Worm (Caenorhabditis elegans) whole organism, L4 larva: ENCODE data around the gene cyp-35B2.

Experiments used
- F26F4.8 ChIP-seq: fragments of 200-800 bp; sonication (Bioruptor generic); conservative IDR thresholded peaks from 2 replicates; pipeline ENCODE4 v1.3.6; 2022; ENCODE audit warnings: missing genetic modification characterization, missing compliant biosample characterization
- Y105C5A.15 ChIP-seq: fragments of 200-800 bp; sonication (Bioruptor generic); IDR thresholded peaks from 2 replicates; pipeline ENCODE4 v1.3.6; 2022; ENCODE audit warnings: missing genetic modification characterization, missing compliant biosample characterization
- Y75B8A.6 ChIP-seq: fragments of 200-800 bp; sonication (Bioruptor generic); IDR thresholded peaks from 2 replicates; pipeline ENCODE4 v1.3.6; 2022; ENCODE audit warnings: missing genetic modification reagents, missing genetic modification characterization, missing compliant biosample characterization
- aha-1 ChIP-seq: fragments of 150-350 bp; peaks from one replicate; lab custom pipeline; 2014; ENCODE audit warnings: missing biosample characterization, missing genetic modification characterization
- ceh-44 ChIP-seq: fragments of 200-800 bp; sonication (Bioruptor generic); IDR thresholded peaks from 2 replicates; pipeline ENCODE4 v1.3.6; 2022; ENCODE audit warnings: missing genetic modification reagents, missing genetic modification characterization, missing compliant biosample characterization
- ceh-62 ChIP-seq: sonication (generic microtip); optimal IDR thresholded peaks from 2 replicates; lab custom pipeline; 2017; ENCODE audit warnings: missing biosample characterization, missing genetic modification characterization
- ceh-82 ChIP-seq: sonication (generic microtip); optimal IDR thresholded peaks from 2 replicates; lab custom pipeline; 2017; ENCODE audit warnings: missing biosample characterization, missing genetic modification characterization
- daf-16 ChIP-seq, 3 experiments: sonication (generic microtip); optimal IDR thresholded peaks; 2 replicates each; lab custom pipeline; 2016 to 2017; ENCODE audit warnings: missing genetic modification characterization in 3 of 3, missing genetic modification reagents in 3 of 3, mild to moderate bottlenecking in 2 of 3, missing compliant biosample characterization in 2 of 3, missing biosample characterization in 1 of 3, moderate library complexity in 1 of 3
- daf-19 ChIP-seq: fragments of 200-800 bp; sonication (Bioruptor generic); conservative IDR thresholded peaks from 2 replicates; pipeline ENCODE4 v1.3.6; 2022; ENCODE audit warnings: missing genetic modification characterization, missing compliant biosample characterization
- dmd-9 ChIP-seq: fragments of 200-800 bp; sonication (Bioruptor generic); IDR thresholded peaks from 2 replicates; pipeline ENCODE4 v1.3.6; 2022; ENCODE audit warnings: missing genetic modification reagents, missing genetic modification characterization, missing compliant biosample characterization
- dpl-1 ChIP-seq: fragments of 150-350 bp; optimal IDR thresholded peaks from 2 replicates; lab custom pipeline; 2014; ENCODE audit warnings: missing biosample characterization, missing genetic modification reagents, missing genetic modification characterization
- egl-43 ChIP-seq: fragments of 200-800 bp; sonication (Bioruptor generic); IDR thresholded peaks from 2 replicates; pipeline ENCODE4 v1.3.6; 2022; ENCODE audit warnings: missing genetic modification reagents, missing genetic modification characterization, missing compliant biosample characterization
- fos-1 ChIP-seq: fragments of 150-350 bp; optimal IDR thresholded peaks from 2 replicates; lab custom pipeline; 2014; ENCODE audit warnings: missing biosample characterization, missing genetic modification characterization
- hlh-11 ChIP-seq: fragments of 200-800 bp; sonication (Bioruptor generic); optimal IDR thresholded peaks from 2 replicates; lab custom pipeline; 2018; ENCODE audit warnings: mild to moderate bottlenecking, missing genetic modification characterization, missing compliant biosample characterization
- hlh-30 ChIP-seq: sonication (generic microtip); optimal IDR thresholded peaks from 2 replicates; lab custom pipeline; 2017; ENCODE audit warnings: antibody characterized with exemption, mild to moderate bottlenecking, missing genetic modification characterization, missing compliant biosample characterization; ENCODE audit not compliant: insufficient read depth
- lin-38 ChIP-seq: fragments of 200-800 bp; sonication (Bioruptor generic); IDR thresholded peaks from 2 replicates; pipeline ENCODE4 v1.3.6; 2022; ENCODE audit warnings: missing genetic modification reagents, missing genetic modification characterization, missing compliant biosample characterization
- mes-2 ChIP-seq: sonication (generic microtip); optimal IDR thresholded peaks from 2 replicates; lab custom pipeline; 2016; ENCODE audit warnings: missing genotype, mild to moderate bottlenecking, missing genetic modification characterization, missing compliant biosample characterization; ENCODE audit not compliant: poor library complexity, severe bottlenecking
- mxl-3 ChIP-seq: fragments of 200-800 bp; sonication (Bioruptor generic); optimal IDR thresholded peaks from 2 replicates; lab custom pipeline; 2018; ENCODE audit warnings: mild to moderate bottlenecking, missing genetic modification characterization, missing compliant biosample characterization
- nhr-102 ChIP-seq: sonication (generic microtip); optimal IDR thresholded peaks from 2 replicates; lab custom pipeline; 2016; ENCODE audit warnings: mild to moderate bottlenecking, missing genetic modification characterization, moderate library complexity, missing compliant biosample characterization
- nhr-111 ChIP-seq: fragments of 200-800 bp; sonication (Bioruptor generic); optimal IDR thresholded peaks from 2 replicates; lab custom pipeline; 2018; ENCODE audit warnings: mild to moderate bottlenecking, missing genetic modification characterization, missing compliant biosample characterization
- nhr-28 ChIP-seq: fragments of 150-350 bp; optimal IDR thresholded peaks from 2 replicates; lab custom pipeline; 2014; ENCODE audit warnings: missing biosample characterization, missing genetic modification characterization
- nhr-42 ChIP-seq: fragments of 200-800 bp; sonication (Bioruptor generic); IDR thresholded peaks from 2 replicates; pipeline ENCODE4 v1.3.6; 2022; ENCODE audit warnings: missing genetic modification characterization, missing compliant biosample characterization
- nhr-6 ChIP-seq: fragments of 150-350 bp; optimal IDR thresholded peaks from 2 replicates; lab custom pipeline; 2014; ENCODE audit warnings: missing biosample characterization, missing genetic modification characterization
- php-3 ChIP-seq: fragments of 200-800 bp; sonication (Bioruptor generic); IDR thresholded peaks from 2 replicates; pipeline ENCODE4 v1.3.6; 2022; ENCODE audit warnings: missing genetic modification reagents, missing genetic modification characterization, missing compliant biosample characterization
- rbr-2 ChIP-seq: sonication (generic microtip); optimal IDR thresholded peaks from 2 replicates; lab custom pipeline; 2016; ENCODE audit warnings: missing genotype, missing genetic modification characterization, missing compliant biosample characterization
- saeg-2 ChIP-seq: fragments of 200-800 bp; sonication (Bioruptor generic); IDR thresholded peaks from 2 replicates; pipeline ENCODE4 v1.3.6; 2022; ENCODE audit warnings: missing genetic modification reagents, missing genetic modification characterization, missing compliant biosample characterization
- sdz-12 ChIP-seq: fragments of 200-800 bp; sonication (Bioruptor generic); optimal IDR thresholded peaks from 2 replicates; lab custom pipeline; 2018; ENCODE audit warnings: mild to moderate bottlenecking, missing genetic modification characterization, missing compliant biosample characterization
- set-16 ChIP-seq: fragments of 200-800 bp; sonication (Bioruptor generic); IDR thresholded peaks from 2 replicates; pipeline ENCODE4 v1.3.6; 2022; ENCODE audit warnings: missing genetic modification reagents, missing genetic modification characterization, missing compliant biosample characterization
- skn-1 ChIP-seq: fragments of 150-350 bp; optimal IDR thresholded peaks from 2 replicates; lab custom pipeline; 2014; ENCODE audit warnings: missing biosample characterization, missing genetic modification characterization
- zag-1 ChIP-seq: fragments of 150-350 bp; optimal IDR thresholded peaks from 2 replicates; lab custom pipeline; 2014; ENCODE audit warnings: missing biosample characterization, missing genetic modification characterization

The cyp-35B2 gene

ce11 chrV:3938789-3939188 lies 3.2 kb upstream of the cyp-35B2 start, which contains the start of gene cyp-35B1:
TSS of gene cyp-35B1 (plus strand) at chrV:3939032.
- TF ChIP-seq skn-1 (tag; lab: Kevin White, UChicago) (no peak), nhr-28 (tag; lab: Kevin White, UChicago) (peak; percentile 92), egl-43 (GFP tag; lab: Robert Waterston, UW) (no peak), nhr-42 (GFP tag; lab: Robert Waterston, UW) (no peak), daf-16 (GFP tag; optimal IDR thresholded peaks at IDR 0.05; lab: Kevin White, UChicago) (no peak), daf-16 (tag; optimal IDR thresholded peaks at IDR 0.05; lab: Kevin White, UChicago) (peak; percentile 68), Y75B8A.6 (GFP tag; lab: Robert Waterston, UW) (no peak)

ce11 chrV:3943364-3943763 lies 1.4 kb downstream of the cyp-35B2 start:
- TF ChIP-seq nhr-111 (GFP tag; lab: Kevin White, UChicago) (no peak), nhr-102 (tag; lab: Kevin White, UChicago) (no peak), Y105C5A.15 (GFP tag; lab: Robert Waterston, UW) (no peak), lin-38 (GFP tag; lab: Robert Waterston, UW) (no peak), aha-1 (tag; lab: Kevin White, UChicago) (peak; percentile 97), ceh-44 (GFP tag; lab: Robert Waterston, UW) (no peak)

ce11 chrV:3945053-3945452 lies 3.1 kb downstream of the cyp-35B2 start, which contains the start of gene cyp-35B3:
TSS of gene cyp-35B3 (plus strand) at chrV:3945353.
- no peak for TF ChIP-seq saeg-2 (GFP tag; lab: Robert Waterston, UW)
- TF ChIP-seq, all 104 proteins: peak for 0

ce11 chrV:3949723-3950122 lies 7.8 kb downstream of the cyp-35B2 start, which contains the start of gene dach-1:
TSS of gene dach-1 (plus strand) at chrV:3950023.
- TF ChIP-seq daf-16 (GFP tag; optimal IDR thresholded peaks at IDR 0.05; lab: Kevin White, UChicago) (no peak), daf-16 (tag; optimal IDR thresholded peaks at IDR 0.05; lab: Kevin White, UChicago) (peak; percentile 66), aha-1 (tag; lab: Kevin White, UChicago) (peak; percentile 65), ceh-62 (tag; lab: Kevin White, UChicago) (no peak), ceh-82 (no peak)
- TF ChIP-seq, all 104 proteins: peak for 2

- TF ChIP-seq mes-2 (tag; lab: Kevin White, UChicago) = no peak
- no peak for TF ChIP-seq rbr-2 (tag; lab: Kevin White, UChicago)
- no peak for TF ChIP-seq hlh-30 (tag; lab: Kevin White, UChicago)
- TF ChIP-seq nhr-111 (GFP tag; lab: Kevin White, UChicago) = no peak
- TF ChIP-seq zag-1 (tag; lab: Kevin White, UChicago) = no peak
- no peak for TF ChIP-seq fos-1 (tag; lab: Kevin White, UChicago)
- no peak for TF ChIP-seq F26F4.8 (GFP tag; lab: Robert Waterston, UW)
Measured at ce11 chrV:3953739-3954138, 11.8 kb downstream of the cyp-35B2 start, which contains the start of gene str-247. TSS of gene str-247 (plus strand) at chrV:3954039.

ce11 chrV:3957608-3958007 lies 15.6 kb downstream of the cyp-35B2 start, which contains the start of gene cyp-34A5:
TSS of gene cyp-34A5 (minus strand) at chrV:3957708.
- TF ChIP-seq set-16 (GFP tag; lab: Robert Waterston, UW) = no peak
- TF ChIP-seq egl-43 (GFP tag; lab: Robert Waterston, UW) = no peak
- no peak for TF ChIP-seq daf-19 (GFP tag; lab: Robert Waterston, UW)
- TF ChIP-seq nhr-6 (tag; lab: Kevin White, UChicago) = no peak
- no peak for TF ChIP-seq mes-2 (tag; lab: Kevin White, UChicago)
- peak; percentile 49 for TF ChIP-seq nhr-28 (tag; lab: Kevin White, UChicago)
- no peak for TF ChIP-seq aha-1 (tag; lab: Kevin White, UChicago)
- TF ChIP-seq php-3 = no peak

- TF ChIP-seq daf-16 (GFP tag; optimal IDR thresholded peaks at IDR 0.05; lab: Kevin White, UChicago) (no peak), daf-16 (tag; optimal IDR thresholded peaks at IDR 0.05; lab: Kevin White, UChicago) (peak; percentile 49), mes-2 (tag; lab: Kevin White, UChicago) (no peak), sdz-12 (GFP tag; lab: Kevin White, UChicago) (no peak), mxl-3 (GFP tag; lab: Kevin White, UChicago) (no peak), ceh-82 (no peak), hlh-11 (tag; lab: Kevin White, UChicago) (no peak), dpl-1 (GFP tag; lab: Kevin White, UChicago) (no peak), dmd-9 (no peak)
Measured at ce11 chrV:3961235-3961634, 19.3 kb downstream of the cyp-35B2 start, which contains the start of gene cyp-34A6. TSS of gene cyp-34A6 (minus strand) at chrV:3961335.
